Fruit fly (Drosophila melanogaster): Measurements from ENCODE around the gene CG46465.

The CG46465 gene

DNA sequence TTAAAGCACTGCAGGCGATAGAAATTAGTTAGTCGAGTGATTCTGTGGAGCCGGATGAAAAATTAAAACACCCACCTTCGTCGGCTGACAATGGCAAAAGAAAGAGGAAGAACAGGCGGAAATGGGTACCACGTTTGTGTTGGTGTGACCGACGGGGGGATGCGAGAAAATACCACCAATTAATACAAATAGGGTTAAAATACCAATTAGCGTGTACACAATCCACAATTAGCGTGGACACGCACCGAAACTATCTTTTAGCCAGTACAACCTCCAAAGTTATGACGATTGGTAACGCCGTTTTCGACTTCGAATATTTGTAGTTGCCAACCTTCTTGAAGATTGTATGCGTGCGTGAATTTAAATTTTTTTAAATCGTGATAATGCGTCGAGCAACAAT is 16.8 kb downstream of the CG46465 start, which contains the start of gene RpL30 (continued):
- TF ChIP-seq CG34406 (GFP tag; optimal IDR thresholded peaks at IDR 0.05) (peak; percentile 81), Sox15 (GFP tag; optimal IDR thresholded peaks at IDR 0.05) (peak; percentile 36), Sox14 (GFP tag; optimal IDR thresholded peaks at IDR 0.05) (peak; percentile 81), achi (GFP tag; optimal IDR thresholded peaks at IDR 0.05) (peak; percentile 80), net (GFP tag; optimal IDR thresholded peaks at IDR 0.05) (peak; percentile 90), spab (GFP tag; optimal IDR thresholded peaks at IDR 0.05) (peak; percentile 46), CG11762 (GFP tag; optimal IDR thresholded peaks at IDR 0.05; ENCODE audit: insufficient read depth) (peak; percentile 52), CG7368 (GFP tag; optimal IDR thresholded peaks at IDR 0.05) (peak; percentile 69), lz (GFP tag; optimal IDR thresholded peaks at IDR 0.05) (peak; percentile 82), dac (GFP tag; optimal IDR thresholded peaks at IDR 0.05) (peak; percentile 60), Eip75B (GFP tag; optimal IDR thresholded peaks at IDR 0.05) (peak; percentile 83), CG8119 (GFP tag; IDR thresholded peaks at IDR 0.05) (0 out of 3 replicates have a peak, but pooled peaks have one; percentile 44), vri (GFP tag; optimal IDR thresholded peaks at IDR 0.05) (peak; percentile 83), CG10631 (GFP tag; optimal IDR thresholded peaks at IDR 0.05) (peak; percentile 33), CG3032 (tag; optimal IDR thresholded peaks at IDR 0.05) (peak; percentile 63)

- TF ChIP-seq fd59A (GFP tag; optimal IDR thresholded peaks at IDR 0.05) (no peak), CG1621 (tag; optimal IDR thresholded peaks at IDR 0.05) (no peak), acj6 (GFP tag; optimal IDR thresholded peaks at IDR 0.05) (no peak), lz (GFP tag; optimal IDR thresholded peaks at IDR 0.05) (no peak), fd85E (GFP tag; optimal IDR thresholded peaks at IDR 0.05) (no peak), CG32006 (GFP tag; optimal IDR thresholded peaks at IDR 0.05) (no peak), CG16779 (tag; optimal IDR thresholded peaks at IDR 0.05) (no peak), net (GFP tag; optimal IDR thresholded peaks at IDR 0.05) (no peak), CG10669 (GFP tag; optimal IDR thresholded peaks at IDR 0.05) (no peak)
Measured at dm6 chr2L:19010037-19010436, 17.7 kb downstream of the CG46465 start.

- TF ChIP-seq eg (GFP tag; IDR thresholded peaks at IDR 0.05): no peak
- TF ChIP-seq CG32006 (GFP tag; optimal IDR thresholded peaks at IDR 0.05): no peak
- no peak for TF ChIP-seq acj6 (GFP tag; optimal IDR thresholded peaks at IDR 0.05)
- no peak for TF ChIP-seq CG8119 (GFP tag; IDR thresholded peaks at IDR 0.05)
- TF ChIP-seq CG34406 (GFP tag; optimal IDR thresholded peaks at IDR 0.05): no peak
- no peak for TF ChIP-seq CG11902 (GFP tag; optimal IDR thresholded peaks at IDR 0.05)
- TF ChIP-seq CG11294 (GFP tag; IDR thresholded peaks at IDR 0.05): no peak
Measured at dm6 chr2L:19010566-19010965, 18.3 kb downstream of the CG46465 start, which contains the start of gene robl37BC. TSS of gene robl37BC (plus strand) at chr2L:19010866.

dm6 chr2L:19011895-19012645 is 19.8 kb downstream of the CG46465 start:
- TF ChIP-seq CG6276 (GFP tag; optimal IDR thresholded peaks at IDR 0.05) (peak; percentile 57), ss (GFP tag; optimal IDR thresholded peaks at IDR 0.05) (peak; percentile 44 to 72), Blimp-1 (GFP tag; optimal IDR thresholded peaks at IDR 0.05) (no peak), CG4318 (GFP tag; optimal IDR thresholded peaks at IDR 0.05) (no peak), pdm3 (GFP tag; optimal IDR thresholded peaks at IDR 0.05) (peak; percentile 72), Eip75B (GFP tag; optimal IDR thresholded peaks at IDR 0.05) (peak; percentile 73), fd85E (GFP tag; optimal IDR thresholded peaks at IDR 0.05) (no peak), net (GFP tag; optimal IDR thresholded peaks at IDR 0.05) (peak; percentile 67), fkh (GFP tag; optimal IDR thresholded peaks at IDR 0.05) (peak; percentile 15), CG6808 (GFP tag; optimal IDR thresholded peaks at IDR 0.05) (peak; percentile 56), Hr38 (GFP tag; optimal IDR thresholded peaks at IDR 0.05) (no peak), fd59A (GFP tag; optimal IDR thresholded peaks at IDR 0.05) (peak; percentile 60), cyc (GFP tag; optimal IDR thresholded peaks at IDR 0.05) (peak; percentile 75), CG6854 (GFP tag; optimal IDR thresholded peaks at IDR 0.05) (no peak), CG1621 (tag; optimal IDR thresholded peaks at IDR 0.05) (peak; percentile 72), achi (GFP tag; optimal IDR thresholded peaks at IDR 0.05) (peak; percentile 71), CG3032 (tag; optimal IDR thresholded peaks at IDR 0.05) (peak; percentile 76), topi (GFP tag; optimal IDR thresholded peaks at IDR 0.05) (peak; percentile 69), Hr39 (GFP tag; optimal IDR thresholded peaks at IDR 0.05) (peak; percentile 80), salr (GFP tag; optimal IDR thresholded peaks at IDR 0.05) (peak; percentile 51 to 62), CG34406 (GFP tag; optimal IDR thresholded peaks at IDR 0.05) (peak; percentile 60), Sox15 (GFP tag; optimal IDR thresholded peaks at IDR 0.05) (peak; percentile 62), esn (GFP tag; optimal IDR thresholded peaks at IDR 0.05) (peak; percentile 77), CG11762 (GFP tag; optimal IDR thresholded peaks at IDR 0.05; ENCODE audit: insufficient read depth) (peak; percentile 44), CG15336 (GFP tag; IDR thresholded peaks at IDR 0.05) (peak; percentile 63), Hr4 (GFP tag; optimal IDR thresholded peaks at IDR 0.05) (peak; percentile 75), OdsH (GFP tag; optimal IDR thresholded peaks at IDR 0.05) (peak; percentile 74)
